Fruit fly (Drosophila melanogaster) whole organism: ENCODE results near the gene CG13045.

Experiments used
- Dll ChIP-seq: fragments of >200 bp; optimal IDR thresholded peaks from 2 replicates; lab custom pipeline; 2017
- pan ChIP-seq: fragments of >200 bp; optimal IDR thresholded peaks from 2 replicates; lab custom pipeline; 2017
- psq ChIP-seq: fragments of >200 bp; optimal IDR thresholded peaks from 2 replicates; lab custom pipeline; 2017

- TF ChIP-seq pan (lab: Kevin White, UChicago) (no peak), psq (lab: Kevin White, UChicago) (no peak), Dll (lab: Kevin White, UChicago) (no peak)
Observed at dm6 chr3L:16313985-16314384, 23.2 kb upstream of the CG13045 start, which contains the start of gene CG13062.
